Worm (Caenorhabditis elegans) whole organism, mixed stage, embryonic: ENCODE results near the gene F27E5.3.

ENCODE experiments used
- M03D4.4 ChIP-seq: sonication (generic microtip); optimal IDR thresholded peaks from 2 replicates; lab custom pipeline; 2017; ENCODE audit warnings: mild to moderate bottlenecking, missing genetic modification characterization, missing compliant biosample characterization
- bed-3 ChIP-seq: fragments of 200-800 bp; sonication (Bioruptor generic); optimal IDR thresholded peaks from 3 replicates; lab custom pipeline; 2018; ENCODE audit warnings: mild to moderate bottlenecking, missing genetic modification characterization, moderate library complexity, missing compliant biosample characterization
- blmp-1 ChIP-seq: fragments of 150-350 bp; optimal IDR thresholded peaks from 2 replicates; lab custom pipeline; 2014; ENCODE audit warnings: missing biosample characterization, missing genetic modification characterization
- ceh-39 ChIP-seq: fragments of 150-350 bp; optimal IDR thresholded peaks from 2 replicates; lab custom pipeline; 2014; ENCODE audit warnings: missing biosample characterization, missing genetic modification characterization
- ceh-83 ChIP-seq: fragments of 200-800 bp; sonication (Bioruptor generic); optimal IDR thresholded peaks from 2 replicates; lab custom pipeline; 2018; ENCODE audit warnings: mild to moderate bottlenecking, missing genetic modification characterization, missing compliant biosample characterization
- ces-1 ChIP-seq: fragments of 150-350 bp; optimal IDR thresholded peaks from 2 replicates; lab custom pipeline; 2014; ENCODE audit warnings: missing biosample characterization, missing genetic modification reagents, missing genetic modification characterization
- cnd-1 ChIP-seq: fragments of 200-800 bp; sonication (Bioruptor generic); optimal IDR thresholded peaks from 2 replicates; lab custom pipeline; 2018; ENCODE audit warnings: mild to moderate bottlenecking, missing genetic modification characterization, missing compliant biosample characterization
- ham-2 ChIP-seq: fragments of 200-800 bp; sonication (Bioruptor generic); optimal IDR thresholded peaks from 2 replicates; lab custom pipeline; 2018; ENCODE audit warnings: mild to moderate bottlenecking, missing genetic modification characterization, missing compliant biosample characterization
- hlh-1 ChIP-seq: fragments of 150-350 bp; optimal IDR thresholded peaks from 2 replicates; lab custom pipeline; 2014; ENCODE audit warnings: missing biosample characterization, missing genetic modification reagents, missing genetic modification characterization
- lin-13 ChIP-seq: fragments of 150-350 bp; optimal IDR thresholded peaks from 2 replicates; lab custom pipeline; 2014; ENCODE audit warnings: missing biosample characterization, missing genetic modification characterization
- lin-32 ChIP-seq: fragments of 200-800 bp; sonication (Bioruptor generic); optimal IDR thresholded peaks from 2 replicates; lab custom pipeline; 2018; ENCODE audit warnings: mild to moderate bottlenecking, missing genetic modification characterization, missing compliant biosample characterization
- lsy-2 ChIP-seq: fragments of 150-350 bp; optimal IDR thresholded peaks from 2 replicates; lab custom pipeline; 2014; ENCODE audit warnings: missing biosample characterization, missing genetic modification characterization
- mep-1 ChIP-seq: fragments of 150-350 bp; optimal IDR thresholded peaks from 2 replicates; lab custom pipeline; 2017; ENCODE audit warnings: missing biosample characterization, missing genetic modification reagents, missing genetic modification characterization, inconsistent platforms
- mls-2 ChIP-seq: sonication (generic microtip); optimal IDR thresholded peaks from 2 replicates; lab custom pipeline; 2016; ENCODE audit warnings: mild to moderate bottlenecking, missing genetic modification characterization, moderate library complexity, missing compliant biosample characterization
- nhr-12 ChIP-seq: fragments of 150-350 bp; optimal IDR thresholded peaks from 2 replicates; lab custom pipeline; 2014; ENCODE audit warnings: missing biosample characterization, missing genetic modification characterization
- nhr-2 ChIP-seq: fragments of 150-350 bp; optimal IDR thresholded peaks from 2 replicates; lab custom pipeline; 2014; ENCODE audit warnings: missing biosample characterization, missing genetic modification characterization
- nhr-28 ChIP-seq: fragments of 150-350 bp; optimal IDR thresholded peaks from 2 replicates; lab custom pipeline; 2014; ENCODE audit warnings: missing biosample characterization, missing genetic modification characterization
- nhr-76 ChIP-seq: sonication (generic microtip); optimal IDR thresholded peaks from 2 replicates; lab custom pipeline; 2017; ENCODE audit warnings: missing biosample characterization, missing genetic modification characterization
- pha-4 ChIP-seq: fragments of 150-350 bp; optimal IDR thresholded peaks from 2 replicates; lab custom pipeline; 2018; ENCODE audit warnings: missing biosample characterization, missing genetic modification reagents, missing genetic modification characterization
- sem-2 ChIP-seq: fragments of 200-800 bp; sonication (Bioruptor generic); optimal IDR thresholded peaks from 2 replicates; lab custom pipeline; 2018; ENCODE audit warnings: mild to moderate bottlenecking, missing genetic modification characterization, missing compliant biosample characterization
- snpc-4 ChIP-seq: fragments of 150-350 bp; optimal IDR thresholded peaks from 2 replicates; lab custom pipeline; 2014; ENCODE audit warnings: missing biosample characterization, missing genetic modification characterization
- sptf-1 ChIP-seq: sonication (generic microtip); optimal IDR thresholded peaks from 2 replicates; lab custom pipeline; 2017; ENCODE audit warnings: mild to moderate bottlenecking, missing genetic modification characterization, moderate library complexity, missing compliant biosample characterization
- tbx-8 ChIP-seq: fragments of 200-800 bp; sonication (Bioruptor generic); optimal IDR thresholded peaks from 2 replicates; lab custom pipeline; 2018; ENCODE audit warnings: mild to moderate bottlenecking, missing genetic modification characterization, moderate library complexity, missing compliant biosample characterization
- unc-120 ChIP-seq: sonication (generic microtip); optimal IDR thresholded peaks from 2 replicates; lab custom pipeline; 2017; ENCODE audit warnings: missing genetic modification characterization, missing compliant biosample characterization; ENCODE audit not compliant: poor library complexity, severe bottlenecking
- unc-39 ChIP-seq: fragments of 150-350 bp; optimal IDR thresholded peaks from 2 replicates; lab custom pipeline; 2014; ENCODE audit warnings: missing biosample characterization, missing genetic modification characterization
- unc-62 ChIP-seq: fragments of 150-350 bp; optimal IDR thresholded peaks from 2 replicates; lab custom pipeline; 2014; ENCODE audit warnings: missing biosample characterization, missing genetic modification reagents, missing genetic modification characterization
- zip-8 ChIP-seq: fragments of 150-350 bp; optimal IDR thresholded peaks from 2 replicates; lab custom pipeline; 2014; ENCODE audit warnings: missing biosample characterization, missing genetic modification characterization
- ztf-11 ChIP-seq: fragments of 150-350 bp; optimal IDR thresholded peaks from 2 replicates; lab custom pipeline; 2014; ENCODE audit warnings: missing biosample characterization, missing genetic modification characterization

The F27E5.3 gene

DNA sequence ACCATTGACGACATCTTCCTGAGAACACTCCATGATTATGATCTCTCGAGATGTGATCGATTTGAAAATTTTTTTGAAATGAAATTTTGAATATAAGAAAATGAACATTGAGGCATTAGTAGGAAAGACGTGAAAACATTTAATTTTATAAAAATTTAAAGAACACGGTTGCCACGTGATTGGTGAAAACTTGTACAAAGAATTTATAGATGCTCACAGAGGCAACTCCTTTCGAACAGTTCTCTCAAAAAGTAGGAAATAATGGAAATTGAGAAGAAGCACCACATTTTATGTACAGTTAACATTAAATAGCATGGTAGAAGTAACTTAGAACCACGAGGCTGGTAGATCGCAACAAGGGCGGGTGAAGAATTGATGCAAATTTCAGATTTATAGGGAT is 37.1 kb downstream of the F27E5.3 start, which contains the start of gene ZK945.6:
Gene ZK945.6, minus strand, starts transcription at position 101 of the 400 bp plus-strand sequence.
- TF ChIP-seq nhr-12 (tag; lab: Kevin White, UChicago) (no peak), blmp-1 (no peak), tbx-8 (GFP tag; lab: Kevin White, UChicago) (no peak), nhr-28 (tag; lab: Kevin White, UChicago) (no peak), ces-1 (GFP tag; lab: Kevin White, UChicago) (no peak), zip-8 (tag; lab: Kevin White, UChicago) (no peak), lin-13 (tag; lab: Kevin White, UChicago) (no peak)
- TF ChIP-seq, all 35 proteins: peak for 0

DNA sequence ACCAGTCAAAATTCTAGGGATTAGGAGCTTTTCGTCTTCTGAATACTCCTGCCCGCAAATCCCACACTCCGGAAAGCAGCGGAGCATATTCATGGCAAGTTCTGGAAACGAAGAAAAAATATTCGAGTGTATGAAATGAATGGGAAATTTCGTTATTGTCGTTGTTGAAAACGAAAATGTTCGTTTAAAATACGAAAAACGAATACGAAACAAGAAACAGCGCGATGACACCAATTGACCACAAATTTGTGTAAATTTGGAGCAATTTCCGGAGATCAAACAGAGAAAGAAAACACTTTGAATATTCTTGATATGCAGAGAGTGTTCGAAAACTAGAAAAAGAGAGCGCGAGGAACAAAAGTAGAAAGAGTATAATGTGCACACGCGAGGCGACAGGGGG is 38.4 kb downstream of the F27E5.3 start, which contains the start of gene ZK945.4:
Gene ZK945.4, minus strand, starts transcription at position 101 of the 400 bp plus-strand sequence.
- TF ChIP-seq pha-4 (tag; lab: Kevin White, UChicago): no peak
- TF ChIP-seq unc-120 (tag; lab: Kevin White, UChicago): no peak

ce11 chrII:10103212-10103611 is 40.8 kb downstream of the F27E5.3 start:
- TF ChIP-seq lsy-2 (tag; lab: Kevin White, UChicago): no peak
- peak; percentile 97 for TF ChIP-seq zip-8 (tag; lab: Kevin White, UChicago)
- TF ChIP-seq, all 35 proteins: peak for 1

DNA sequence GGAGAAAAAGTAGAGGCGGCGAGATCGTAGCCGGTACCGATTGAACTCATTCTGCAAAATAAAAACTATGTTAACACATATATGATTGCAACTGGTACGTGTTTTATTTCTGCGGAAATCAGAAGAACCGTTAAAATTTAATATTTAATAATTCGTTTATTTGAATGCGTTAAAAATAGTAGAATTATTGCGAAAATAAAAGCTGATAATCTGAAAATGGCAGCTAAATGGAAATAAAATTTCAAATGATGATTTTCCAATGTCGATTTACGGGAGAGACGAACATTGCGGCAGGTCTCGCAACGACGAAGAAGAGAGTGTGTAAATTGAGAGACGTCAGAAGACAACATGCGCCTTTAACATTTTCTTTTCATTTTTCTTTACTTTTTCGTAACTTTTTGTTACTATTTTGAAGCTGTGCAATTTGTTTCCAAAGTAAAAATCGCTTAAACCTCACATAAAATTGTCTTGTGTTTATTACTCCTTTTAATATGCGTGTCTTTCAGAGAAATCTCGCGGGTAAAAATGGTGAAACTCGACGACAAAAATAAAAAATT is 44.1 kb downstream of the F27E5.3 start, which contains the start of the genes pas-7 and puf-12:
Gene pas-7, minus strand, starts transcription at position 51 of the 557 bp plus-strand sequence.
Gene puf-12, plus strand, starts transcription at position 507 of the 557 bp plus-strand sequence.
- TF ChIP-seq mep-1 (tag; lab: Kevin White, UChicago) (peak; percentile 43), lin-13 (tag; lab: Kevin White, UChicago) (no peak), sptf-1 (tag; lab: Kevin White, UChicago) (no peak), ceh-83 (GFP tag; lab: Kevin White, UChicago) (no peak), zip-8 (tag; lab: Kevin White, UChicago) (no peak), hlh-1 (tag; lab: Kevin White, UChicago) (peak; percentile 13), lsy-2 (tag; lab: Kevin White, UChicago) (peak; percentile 37), ham-2 (no peak), ces-1 (GFP tag; lab: Kevin White, UChicago) (no peak), nhr-76 (tag; lab: Kevin White, UChicago) (no peak), pha-4 (tag; lab: Kevin White, UChicago) (peak; percentile 30)

- TF ChIP-seq zip-8 (tag; lab: Kevin White, UChicago): no peak
- no peak for TF ChIP-seq nhr-12 (tag; lab: Kevin White, UChicago)
- no peak for TF ChIP-seq unc-120 (tag; lab: Kevin White, UChicago)
- TF ChIP-seq snpc-4 (tag; lab: Kevin White, UChicago): no peak
- no peak for TF ChIP-seq nhr-28 (tag; lab: Kevin White, UChicago)
- TF ChIP-seq tbx-8 (GFP tag; lab: Kevin White, UChicago): no peak
- TF ChIP-seq nhr-76 (tag; lab: Kevin White, UChicago): no peak
Measured at ce11 chrII:10099072-10099471, 44.9 kb downstream of the F27E5.3 start.

- no peak for TF ChIP-seq sptf-1 (tag; lab: Kevin White, UChicago)
- TF ChIP-seq nhr-12 (tag; lab: Kevin White, UChicago): no peak
- TF ChIP-seq hlh-1 (tag; lab: Kevin White, UChicago): no peak
- no peak for TF ChIP-seq lin-32 (GFP tag; lab: Kevin White, UChicago)
- TF ChIP-seq unc-39: no peak
- no peak for TF ChIP-seq unc-62 (GFP tag; lab: Kevin White, UChicago)
- no peak for TF ChIP-seq zip-8 (tag; lab: Kevin White, UChicago)
- no peak for TF ChIP-seq ces-1 (GFP tag; lab: Kevin White, UChicago)
- no peak for TF ChIP-seq lsy-2 (tag; lab: Kevin White, UChicago)
- no peak for TF ChIP-seq unc-120 (tag; lab: Kevin White, UChicago)
- no peak for TF ChIP-seq cnd-1 (tag; lab: Kevin White, UChicago)
- no peak for TF ChIP-seq mep-1 (tag; lab: Kevin White, UChicago)
- TF ChIP-seq sem-2 (GFP tag; lab: Kevin White, UChicago): no peak
- TF ChIP-seq M03D4.4 (tag; lab: Kevin White, UChicago): no peak
- no peak for TF ChIP-seq tbx-8 (GFP tag; lab: Kevin White, UChicago)
Measured at ce11 chrII:10098428-10098827, 45.6 kb downstream of the F27E5.3 start.

DNA sequence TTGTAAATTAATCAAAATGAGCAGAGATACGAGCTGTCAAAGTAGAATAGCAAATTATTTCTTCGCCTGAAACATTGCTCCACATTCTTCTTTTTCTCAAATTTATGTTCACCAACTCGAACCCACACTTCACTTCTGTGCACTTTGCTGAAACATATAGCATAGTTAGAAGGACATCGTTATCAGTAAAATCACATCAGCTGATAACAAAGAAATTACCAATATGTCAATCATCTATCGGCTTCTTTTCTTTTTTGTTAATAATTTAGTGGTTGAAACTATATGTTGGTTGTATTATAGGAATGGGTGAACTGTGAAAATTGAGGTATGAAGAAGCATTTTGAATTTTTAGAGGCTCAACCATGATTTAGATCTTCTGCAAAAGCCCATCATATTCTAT is 48.8 kb downstream of the F27E5.3 start:
- TF ChIP-seq nhr-2: no peak
- TF ChIP-seq pha-4 (tag; lab: Kevin White, UChicago): no peak
- no peak for TF ChIP-seq ceh-39 (tag; lab: Kevin White, UChicago)
- TF ChIP-seq ceh-83 (GFP tag; lab: Kevin White, UChicago): no peak
- TF ChIP-seq M03D4.4 (tag; lab: Kevin White, UChicago): no peak
- TF ChIP-seq hlh-1 (tag; lab: Kevin White, UChicago): no peak
- no peak for TF ChIP-seq nhr-28 (tag; lab: Kevin White, UChicago)
- TF ChIP-seq tbx-8 (GFP tag; lab: Kevin White, UChicago): no peak
- TF ChIP-seq snpc-4 (tag; lab: Kevin White, UChicago): no peak
- no peak for TF ChIP-seq bed-3
- TF ChIP-seq ztf-11 (tag; lab: Kevin White, UChicago): no peak
- TF ChIP-seq lin-13 (tag; lab: Kevin White, UChicago): no peak
- TF ChIP-seq sem-2 (GFP tag; lab: Kevin White, UChicago): no peak
- no peak for TF ChIP-seq cnd-1 (tag; lab: Kevin White, UChicago)
- TF ChIP-seq mls-2 (tag; lab: Kevin White, UChicago): no peak
- no peak for TF ChIP-seq ces-1 (GFP tag; lab: Kevin White, UChicago)
